Fruit fly (Drosophila melanogaster) whole organism, pupa: ENCODE results near the gene CG4267.

Experiments used
- CG15710 ChIP-seq: fragments of 200-800 bp; sonication (Bioruptor generic); optimal IDR thresholded peaks from 2 replicates; lab custom pipeline; 2018; ENCODE audit warnings: missing biosample characterization, mild to moderate bottlenecking, missing genetic modification characterization, moderate library complexity
- CG17806 ChIP-seq: fragments of 200-800 bp; sonication (Bioruptor generic); optimal IDR thresholded peaks from 2 replicates; lab custom pipeline; 2018; ENCODE audit warnings: missing biosample characterization, mild to moderate bottlenecking, missing genetic modification characterization, moderate library complexity
- CG32121 ChIP-seq: fragments of 200-800 bp; sonication (Bioruptor generic); IDR thresholded peaks from 2 replicates; pipeline ENCODE4 v1.3.6; 2022; ENCODE audit warnings: missing biosample characterization, missing genetic modification characterization
- CG4496 ChIP-seq: fragments of 200-800 bp; sonication (Bioruptor generic); IDR thresholded peaks from 3 replicates; pipeline ENCODE4 v1.3.6; 2022; ENCODE audit warnings: missing biosample characterization, missing genetic modification characterization
- CG8301 ChIP-seq: fragments of 200-800 bp; sonication (Bioruptor generic); optimal IDR thresholded peaks from 2 replicates; lab custom pipeline; 2018; ENCODE audit warnings: missing biosample characterization, mild to moderate bottlenecking, missing genetic modification characterization
- D1 ChIP-seq: fragments of 200-800 bp; sonication (Bioruptor generic); optimal IDR thresholded peaks from 2 replicates; lab custom pipeline; 2018; ENCODE audit warnings: missing biosample characterization, mild to moderate bottlenecking, missing genetic modification characterization, moderate library complexity
- Ets98B ChIP-seq: fragments of 200-800 bp; sonication (Bioruptor generic); IDR thresholded peaks from 2 replicates; pipeline ENCODE4 v1.3.6; 2022; ENCODE audit warnings: missing biosample characterization, missing genetic modification characterization
- Snoo ChIP-seq: fragments of 200-800 bp; sonication (Bioruptor generic); optimal IDR thresholded peaks from 3 replicates; lab custom pipeline; 2017; ENCODE audit warnings: missing biosample characterization, mild to moderate bottlenecking, missing genetic modification characterization, inconsistent platforms
- fd96Ca ChIP-seq: fragments of 200-800 bp; sonication (Bioruptor generic); IDR thresholded peaks from 3 replicates; pipeline ENCODE4 v1.3.6; 2022; ENCODE audit warnings: missing biosample characterization, missing genetic modification characterization
- rn ChIP-seq: fragments of 200-800 bp; sonication (Bioruptor generic); IDR thresholded peaks from 2 replicates; pipeline ENCODE4 v1.3.6; 2022; ENCODE audit warnings: missing biosample characterization, missing genetic modification characterization

- peak; percentile 15 for TF ChIP-seq Snoo
- no peak for TF ChIP-seq CG32121 (GFP tag; lab: Robert Waterston, UW)
- no peak for TF ChIP-seq CG8301 (tag; lab: Kevin White, UChicago)
- TF ChIP-seq Ets98B: no peak
- no peak for TF ChIP-seq D1 (tag; lab: Kevin White, UChicago)
- no peak for TF ChIP-seq rn (GFP tag; lab: Robert Waterston, UW)
- no peak for TF ChIP-seq CG4496
- TF ChIP-seq CG15710 (tag; lab: Kevin White, UChicago): peak; percentile 67
- TF ChIP-seq fd96Ca (GFP tag; lab: Robert Waterston, UW): no peak
- TF ChIP-seq CG17806 (tag; lab: Kevin White, UChicago): no peak
Observed at dm6 chr2L:2214004-2214403, 28.2 kb upstream of the CG4267 start, which contains the start of the genes Uch and CG34174.
